Fruit fly (Drosophila melanogaster) whole organism, embryonic: ENCODE measurements around the gene CG4393.
A peak's percentile ranks its signal among the peaks of the same experiment; 100 is the strongest.

Experiments
- ATbp ChIP-seq: fragments of 200-800 bp; sonication (Bioruptor generic); optimal IDR thresholded peaks from 2 replicates; lab custom pipeline; 2017; ENCODE audit warnings: missing biosample characterization, mild to moderate bottlenecking, missing genetic modification characterization, missing genetic modification reagents
- Blimp-1 ChIP-seq: fragments of 200-800 bp; sonication (Bioruptor generic); optimal IDR thresholded peaks from 3 replicates; lab custom pipeline; 2018; ENCODE audit warnings: missing biosample characterization, missing genetic modification characterization, mild to moderate bottlenecking, moderate library complexity, missing genetic modification reagents
- CG10209 ChIP-seq: fragments of 200-800 bp; sonication (Bioruptor generic); optimal IDR thresholded peaks from 3 replicates; lab custom pipeline; 2017; ENCODE audit warnings: missing biosample characterization, mild to moderate bottlenecking, missing genetic modification characterization, missing genetic modification reagents
- CG10267 ChIP-seq: fragments of 200-800 bp; sonication (Bioruptor generic); optimal IDR thresholded peaks from 2 replicates; lab custom pipeline; 2018; ENCODE audit warnings: missing biosample characterization, mild to moderate bottlenecking, missing genetic modification characterization, moderate library complexity
- CG13123 ChIP-seq: fragments of 200-800 bp; sonication (Bioruptor generic); optimal IDR thresholded peaks from 2 replicates; lab custom pipeline; 2016; ENCODE audit warnings: missing biosample characterization, missing genetic modification characterization
- CG13296 ChIP-seq: fragments of 200-800 bp; sonication (Bioruptor generic); optimal IDR thresholded peaks from 3 replicates; lab custom pipeline; 2018; ENCODE audit warnings: missing biosample characterization, mild to moderate bottlenecking, missing genetic modification characterization
- CG14710 ChIP-seq: fragments of 200-800 bp; sonication (Bioruptor generic); optimal IDR thresholded peaks from 3 replicates; lab custom pipeline; 2019; ENCODE audit warnings: missing biosample characterization, mild to moderate bottlenecking, missing genetic modification characterization, moderate library complexity
- CG16813 ChIP-seq: fragments of 200-800 bp; sonication (Bioruptor generic); IDR thresholded peaks from 3 replicates; pipeline ENCODE4 v1.3.6; 2022; ENCODE audit warnings: missing biosample characterization, missing genetic modification characterization; ENCODE audit not compliant: partially characterized antibody
- CG17328 ChIP-seq: fragments of 200-800 bp; sonication (Bioruptor generic); IDR thresholded peaks from 2 replicates; pipeline ENCODE4 v1.3.6; 2022; ENCODE audit warnings: missing biosample characterization, missing genetic modification characterization
- CG17359 ChIP-seq: fragments of 200-800 bp; sonication (Bioruptor generic); optimal IDR thresholded peaks from 3 replicates; lab custom pipeline; 2018; ENCODE audit warnings: missing biosample characterization, mild to moderate bottlenecking, missing genetic modification characterization, moderate library complexity
- CG17912 ChIP-seq: fragments of 200-800 bp; sonication (Bioruptor generic); optimal IDR thresholded peaks from 2 replicates; lab custom pipeline; 2018; ENCODE audit warnings: missing biosample characterization, mild to moderate bottlenecking, missing genetic modification characterization
- CG1832 ChIP-seq: fragments of 200-800 bp; sonication (Bioruptor generic); optimal IDR thresholded peaks from 2 replicates; lab custom pipeline; 2017; ENCODE audit warnings: missing biosample characterization, mild to moderate bottlenecking, missing genetic modification characterization, inconsistent platforms
- CG18476 ChIP-seq: fragments of 200-800 bp; sonication (Bioruptor generic); optimal IDR thresholded peaks from 2 replicates; lab custom pipeline; 2016; ENCODE audit warnings: missing biosample characterization, mild to moderate bottlenecking, missing genetic modification characterization
- CG18599 ChIP-seq: fragments of 200-800 bp; sonication (Bioruptor generic); optimal IDR thresholded peaks from 3 replicates; lab custom pipeline; 2017; ENCODE audit warnings: missing biosample characterization, missing genetic modification characterization, mild to moderate bottlenecking, moderate library complexity, missing genetic modification reagents
- CG2678 ChIP-seq: fragments of 200-800 bp; sonication (Bioruptor generic); optimal IDR thresholded peaks from 3 replicates; lab custom pipeline; 2019; ENCODE audit warnings: missing biosample characterization, mild to moderate bottlenecking, missing genetic modification characterization, moderate library complexity
- CG34224 ChIP-seq: fragments of 200-800 bp; sonication (Bioruptor generic); IDR thresholded peaks from 3 replicates; pipeline ENCODE4 v1.3.6; 2022; ENCODE audit warnings: missing biosample characterization, missing genetic modification characterization; ENCODE audit not compliant: partially characterized antibody
- CG4730 ChIP-seq: fragments of 200-800 bp; sonication (Bioruptor generic); IDR thresholded peaks from 2 replicates; pipeline ENCODE4 v1.3.6; 2022; ENCODE audit warnings: missing biosample characterization, missing genetic modification characterization
- CG6272 ChIP-seq: fragments of 200-800 bp; sonication (Bioruptor generic); IDR thresholded peaks from 2 replicates; pipeline ENCODE4 v1.3.6; 2022; ENCODE audit warnings: missing biosample characterization, missing genetic modification characterization
- CG7556 ChIP-seq: fragments of 200-800 bp; sonication (Bioruptor generic); optimal IDR thresholded peaks from 2 replicates; lab custom pipeline; 2017; ENCODE audit warnings: missing biosample characterization, mild to moderate bottlenecking, missing genetic modification characterization
- CG7928 ChIP-seq: fragments of 200-800 bp; sonication (Bioruptor generic); optimal IDR thresholded peaks from 2 replicates; lab custom pipeline; 2017; ENCODE audit warnings: missing biosample characterization, mild to moderate bottlenecking, missing genetic modification characterization
- CG7963 ChIP-seq: fragments of 200-800 bp; sonication (Bioruptor generic); IDR thresholded peaks from 3 replicates; pipeline ENCODE4 v1.3.6; 2022; ENCODE audit warnings: missing biosample characterization, missing genetic modification characterization; ENCODE audit not compliant: partially characterized antibody
- CHES-1-like ChIP-seq: fragments of 200-800 bp; sonication (Bioruptor generic); optimal IDR thresholded peaks from 2 replicates; lab custom pipeline; 2016; ENCODE audit warnings: missing biosample characterization, missing genetic modification characterization
- E2f1 ChIP-seq: fragments of 200-800 bp; sonication (Bioruptor generic); IDR thresholded peaks from 2 replicates; pipeline ENCODE4 v1.3.6; 2022; ENCODE audit warnings: missing biosample characterization, missing genetic modification characterization
- Gsc ChIP-seq: fragments of 200-800 bp; sonication (Bioruptor generic); IDR thresholded peaks from 2 replicates; pipeline ENCODE4 v1.3.6; 2022; ENCODE audit warnings: missing biosample characterization, missing genetic modification characterization
- HHEX ChIP-seq: fragments of 200-800 bp; sonication (Bioruptor generic); optimal IDR thresholded peaks from 3 replicates; lab custom pipeline; 2017; ENCODE audit warnings: missing biosample characterization, mild to moderate bottlenecking, missing genetic modification characterization, missing genetic modification reagents
- Hand ChIP-seq: fragments of 200-800 bp; sonication (Bioruptor generic); optimal IDR thresholded peaks from 2 replicates; lab custom pipeline; 2017; ENCODE audit warnings: mild to moderate bottlenecking, missing biosample characterization, missing genetic modification reagents, missing genetic modification characterization
- Poxn ChIP-seq: fragments of 200-800 bp; sonication (Bioruptor generic); IDR thresholded peaks from 2 replicates; pipeline ENCODE4 v1.3.6; 2022; ENCODE audit warnings: missing biosample characterization, missing genetic modification characterization
- Sin3A ChIP-seq: fragments of >200 bp; optimal IDR thresholded peaks from 2 replicates; lab custom pipeline; 2018
- YL-1 ChIP-seq: fragments of 200-800 bp; sonication (Bioruptor generic); optimal IDR thresholded peaks from 3 replicates; lab custom pipeline; 2017; ENCODE audit warnings: missing biosample characterization, mild to moderate bottlenecking, missing genetic modification characterization
- aop ChIP-seq: fragments of 200-800 bp; sonication (Bioruptor generic); IDR thresholded peaks from 2 replicates; pipeline ENCODE4 v1.3.6; 2022; ENCODE audit warnings: missing biosample characterization, missing genetic modification characterization
- ato ChIP-seq: fragments of 200-800 bp; sonication (Bioruptor generic); IDR thresholded peaks from 2 replicates; pipeline ENCODE4 v1.3.6; 2022; ENCODE audit warnings: missing biosample characterization, missing genetic modification characterization; ENCODE audit not compliant: partially characterized antibody
- bab2 ChIP-seq: fragments of 200-800 bp; sonication (Bioruptor generic); optimal IDR thresholded peaks from 2 replicates; lab custom pipeline; 2016; ENCODE audit warnings: missing biosample characterization, missing genetic modification characterization
- bcd ChIP-seq: fragments of 200-800 bp; sonication (Bioruptor generic); optimal IDR thresholded peaks from 2 replicates; lab custom pipeline; 2017; ENCODE audit warnings: missing biosample characterization, mild to moderate bottlenecking, missing genetic modification characterization
- ci ChIP-seq: fragments of 200-800 bp; sonication (Bioruptor generic); IDR thresholded peaks from 3 replicates; pipeline ENCODE4 v1.3.6; 2022; ENCODE audit warnings: missing biosample characterization, missing genetic modification characterization
- dimm ChIP-seq: fragments of 200-800 bp; sonication (Bioruptor generic); IDR thresholded peaks from 2 replicates; pipeline ENCODE4 v1.3.6; 2022; ENCODE audit warnings: missing biosample characterization, missing genetic modification characterization
- ems ChIP-seq: fragments of 200-800 bp; sonication (Bioruptor generic); optimal IDR thresholded peaks from 3 replicates; lab custom pipeline; 2016; ENCODE audit warnings: missing biosample characterization, missing genetic modification characterization
- eve ChIP-seq, 2 experiments: fragments of >200 bp; optimal IDR thresholded peaks; 2 replicates each; lab custom pipeline; 2017; ENCODE audit warnings: missing biosample characterization in 2 of 2, missing genetic modification characterization in 2 of 2
- exex ChIP-seq: fragments of 200-800 bp; sonication (Bioruptor generic); optimal IDR thresholded peaks from 4 replicates; lab custom pipeline; 2018; ENCODE audit warnings: missing biosample characterization, mild to moderate bottlenecking, missing genetic modification characterization, moderate library complexity
- fd96Cb ChIP-seq: fragments of 200-800 bp; sonication (Bioruptor generic); optimal IDR thresholded peaks from 2 replicates; lab custom pipeline; 2018; ENCODE audit warnings: missing biosample characterization, mild to moderate bottlenecking, missing genetic modification characterization, moderate library complexity
- gcm2 ChIP-seq: fragments of 200-800 bp; sonication (Bioruptor generic); optimal IDR thresholded peaks from 2 replicates; lab custom pipeline; 2016; ENCODE audit warnings: missing biosample characterization, missing genetic modification characterization
- her ChIP-seq: fragments of 200-800 bp; sonication (Bioruptor generic); optimal IDR thresholded peaks from 2 replicates; lab custom pipeline; 2016; ENCODE audit warnings: missing biosample characterization, missing genetic modification characterization
- jumu ChIP-seq: fragments of 200-800 bp; sonication (Bioruptor generic); optimal IDR thresholded peaks from 3 replicates; lab custom pipeline; 2016; ENCODE audit warnings: missing biosample characterization, missing genetic modification characterization
- nerfin-1 ChIP-seq: fragments of 200-800 bp; sonication (Bioruptor generic); optimal IDR thresholded peaks from 3 replicates; lab custom pipeline; 2019; ENCODE audit warnings: missing biosample characterization, mild to moderate bottlenecking, missing genetic modification characterization, moderate library complexity
- nerfin-2 ChIP-seq: fragments of 200-800 bp; sonication (Bioruptor generic); IDR thresholded peaks from 2 replicates; pipeline ENCODE4 v1.3.6; 2022; ENCODE audit warnings: missing biosample characterization, missing genetic modification characterization; ENCODE audit not compliant: partially characterized antibody
- onecut ChIP-seq: fragments of 200-800 bp; sonication (Bioruptor generic); IDR thresholded peaks from 2 replicates; pipeline ENCODE4 v1.3.6; 2022; ENCODE audit warnings: missing biosample characterization, missing genetic modification characterization
- repo ChIP-seq: fragments of 200-800 bp; sonication (Bioruptor generic); optimal IDR thresholded peaks from 2 replicates; lab custom pipeline; 2016; ENCODE audit warnings: missing biosample characterization, missing genetic modification characterization
- slou ChIP-seq: fragments of 200-800 bp; sonication (Bioruptor generic); optimal IDR thresholded peaks from 3 replicates; lab custom pipeline; 2016; ENCODE audit warnings: missing biosample characterization, missing genetic modification characterization
- sob ChIP-seq: fragments of 200-800 bp; sonication (Bioruptor generic); IDR thresholded peaks from 2 replicates; pipeline ENCODE4 v1.3.6; 2022; ENCODE audit warnings: missing biosample characterization, missing genetic modification characterization
- tx ChIP-seq: fragments of 200-800 bp; sonication (Bioruptor generic); optimal IDR thresholded peaks from 2 replicates; lab custom pipeline; 2016; ENCODE audit warnings: missing biosample characterization, missing genetic modification characterization
- usp ChIP-seq: fragments of >200 bp; optimal IDR thresholded peaks from 2 replicates; lab custom pipeline; 2017; ENCODE audit warnings: missing biosample characterization, missing genetic modification characterization
- yki ChIP-seq: fragments of >200 bp; optimal IDR thresholded peaks from 3 replicates; lab custom pipeline; 2018

CG4393 gene

DNA sequence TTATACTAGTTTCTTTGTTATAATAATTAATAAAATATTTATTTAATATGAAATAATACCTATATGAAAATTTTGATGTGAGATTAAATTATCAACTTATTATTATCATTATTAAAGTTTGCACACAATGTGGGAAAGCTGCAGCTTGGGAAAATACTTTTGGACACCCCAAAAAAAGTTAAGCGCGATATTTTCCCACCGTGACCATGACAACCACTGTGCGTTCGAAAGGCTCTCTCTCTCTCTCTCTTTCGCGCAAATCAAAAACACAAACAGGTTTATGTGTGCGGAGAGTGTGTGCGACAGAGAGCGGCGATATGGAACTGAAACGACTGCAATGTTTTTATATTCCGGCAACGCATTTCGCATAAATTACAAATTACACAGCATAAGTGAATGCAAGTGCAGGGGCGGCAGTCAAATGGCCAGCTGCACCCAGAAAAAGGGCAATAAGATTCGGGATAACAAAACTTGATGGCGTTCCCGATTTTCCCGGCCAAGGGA is 37.6 kb downstream of the CG4393 start (continued):
- no peak for TF ChIP-seq Hand (GFP tag; lab: Kevin White, UChicago)
- TF ChIP-seq CG17328, result peak; percentile 22; the same call in 1 of the 2 replicates
- no peak for TF ChIP-seq jumu (GFP tag; lab: Kevin White, UChicago)
- no peak for TF ChIP-seq yki
- TF ChIP-seq bcd (GFP tag; lab: Kevin White, UChicago), result peak; percentile 51
- no peak for TF ChIP-seq gcm2 (GFP tag; lab: Kevin White, UChicago)
- 0 out of 3 replicates have a peak, but pooled peaks have one; percentile 14 for TF ChIP-seq CG7963 (GFP tag; lab: Robert Waterston, UW)
- TF ChIP-seq tx (GFP tag; lab: Kevin White, UChicago), result no peak
- peak; percentile 30; the same call in 1 of the 2 replicates for TF ChIP-seq onecut (GFP tag; lab: Robert Waterston, UW)
- TF ChIP-seq CG10209 (GFP tag; lab: Kevin White, UChicago), result peak; percentile 49
- no peak for TF ChIP-seq nerfin-2 (GFP tag; lab: Robert Waterston, UW)
- no peak for TF ChIP-seq CHES-1-like
- TF ChIP-seq CG4730, result no peak
- no peak for TF ChIP-seq YL-1 (GFP tag; lab: Kevin White, UChicago)
- TF ChIP-seq usp (GFP tag; lab: Kevin White, UChicago), result no peak
- peak; percentile 53 for TF ChIP-seq CG7556 (GFP tag; lab: Kevin White, UChicago)
- peak; percentile 55 for TF ChIP-seq Blimp-1 (GFP tag; lab: Kevin White, UChicago)
- TF ChIP-seq ato (GFP tag; lab: Robert Waterston, UW), result no peak
- TF ChIP-seq CG18599 (GFP tag; lab: Kevin White, UChicago), result peak; percentile 2
- TF ChIP-seq CG17912 (GFP tag; lab: Kevin White, UChicago), result no peak
- TF ChIP-seq repo (GFP tag; lab: Kevin White, UChicago), result no peak
- TF ChIP-seq Gsc (GFP tag; lab: Robert Waterston, UW), result no peak
- TF ChIP-seq slou (GFP tag; lab: Kevin White, UChicago), result no peak
- TF ChIP-seq E2f1 (GFP tag; lab: Robert Waterston, UW), result no peak
- TF ChIP-seq CG10267 (tag; lab: Kevin White, UChicago), result peak; percentile 51
- TF ChIP-seq sob, result peak; percentile 43; the same call in 1 of the 2 replicates
- TF ChIP-seq Sin3A, result no peak
- TF ChIP-seq CG1832 (GFP tag; lab: Kevin White, UChicago), result peak; percentile 56
- no peak for TF ChIP-seq CG6272 (GFP tag; lab: Robert Waterston, UW)
- no peak for TF ChIP-seq aop
- no peak for TF ChIP-seq CG7928 (GFP tag; lab: Kevin White, UChicago)
- peak; percentile 71 for TF ChIP-seq ci
- TF ChIP-seq bab2, result no peak
- no peak for TF ChIP-seq eve (GFP tag; optimal IDR thresholded peaks at IDR 0.05; lab: Kevin White, UChicago)
- no peak for TF ChIP-seq CG18476 (GFP tag; lab: Kevin White, UChicago)
- no peak for TF ChIP-seq nerfin-1 (tag; lab: Kevin White, UChicago)
- no peak for TF ChIP-seq CG13296
- TF ChIP-seq ATbp (GFP tag; lab: Kevin White, UChicago), result peak; percentile 30
- peak; percentile 15 for TF ChIP-seq HHEX
- TF ChIP-seq CG13123 (GFP tag; lab: Kevin White, UChicago), result no peak
- TF ChIP-seq fd96Cb, result peak; percentile 58
- TF ChIP-seq Poxn, result no peak
- TF ChIP-seq ems (GFP tag; lab: Kevin White, UChicago), result peak; percentile 11
- no peak for TF ChIP-seq dimm
- TF ChIP-seq her, result no peak
- TF ChIP-seq CG14710, result peak; percentile 63
- TF ChIP-seq CG34224 (GFP tag; lab: Robert Waterston, UW), result no peak
- TF ChIP-seq CG16813 (GFP tag; lab: Robert Waterston, UW), result no peak
- TF ChIP-seq CG17359, result peak; percentile 57
- no peak for TF ChIP-seq exex (tag; lab: Kevin White, UChicago)
- TF ChIP-seq CG2678 (tag; lab: Kevin White, UChicago), result peak; percentile 60
